Worm (Caenorhabditis elegans): ENCODE data around the gene adss-1.

Gene adss-1

DNA sequence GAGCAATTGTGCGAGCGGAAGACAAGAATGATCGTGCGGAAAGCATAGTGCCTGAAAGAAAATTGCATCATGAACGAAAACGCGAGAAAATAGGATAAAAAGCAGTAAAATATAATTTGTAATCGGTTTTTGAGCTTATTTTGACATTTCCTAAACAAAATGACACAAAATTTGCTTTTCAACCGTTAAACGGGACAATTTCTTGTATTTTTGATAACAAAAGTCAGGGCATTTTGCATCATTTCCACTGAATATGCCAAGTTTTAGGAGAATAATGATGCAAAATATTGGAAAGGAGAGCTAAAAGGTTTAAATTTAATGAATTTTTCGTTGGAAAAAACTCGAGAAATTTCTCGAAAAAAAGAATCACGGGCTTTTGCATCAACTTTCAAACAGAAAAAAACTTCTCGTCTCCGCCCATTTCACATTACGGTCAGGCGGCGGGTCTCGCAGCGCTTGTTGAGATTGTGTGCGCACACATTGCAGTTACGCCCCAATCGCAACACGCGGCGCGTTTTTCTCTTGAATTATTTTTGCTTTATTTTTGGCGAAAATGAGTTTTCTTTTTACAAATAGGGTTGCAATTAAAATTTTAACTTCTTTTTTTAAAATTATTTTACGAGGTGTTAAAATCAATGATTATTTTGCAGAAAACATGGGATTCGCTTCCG lies 3.6 kb upstream of the adss-1 start, which contains the start of the genes hsp-6 and C37H5.5 (continued):
- TF ChIP-seq F55B11.4 (tag; optimal IDR thresholded peaks at IDR 0.05; ENCODE audit: borderline replicate concordance, insufficient read depth) (no peak), madf-8 (GFP tag; conservative IDR thresholded peaks at IDR 0.05) (peak; percentile 75), tbp1 (GFP tag; optimal IDR thresholded peaks at IDR 0.05) (peak; percentile 67), C06A6.2 (GFP tag; conservative IDR thresholded peaks at IDR 0.05) (peak; percentile 68; the same call in 1 of the 2 replicates), aptf-3 (GFP tag; IDR thresholded peaks at IDR 0.05) (no peak), mxl-1 (tag; optimal IDR thresholded peaks at IDR 0.05) (no peak), Y53F4B.3 (GFP tag; IDR thresholded peaks at IDR 0.05) (no peak), atf-7 (tag; optimal IDR thresholded peaks at IDR 0.05) (no peak), unc-62 (GFP tag; optimal IDR thresholded peaks at IDR 0.05) (no peak), ztf-26 (tag; optimal IDR thresholded peaks at IDR 0.05) (peak; percentile 38)

ce11 chrV:4823683-4824391 lies 614 bp upstream of the adss-1 start:
- TF ChIP-seq hrde-1 (tag; optimal IDR thresholded peaks at IDR 0.05; ENCODE audit: borderline replicate concordance) (peak; percentile 62), dpff-1 (tag; optimal IDR thresholded peaks at IDR 0.05) (peak; percentile 85), Y53G8AR.9 (GFP tag; conservative IDR thresholded peaks at IDR 0.05) (0 out of 2 replicates have a peak, but pooled peaks have one; percentile 31), F39B2.1 (GFP tag; IDR thresholded peaks at IDR 0.05) (no peak), snpc-4 (GFP tag; optimal IDR thresholded peaks at IDR 0.05) (no peak), snpc-4 (tag; optimal IDR thresholded peaks at IDR 0.05) (peak in 2 of 4 experiments; percentile 30 to 37), bed-2 (GFP tag; IDR thresholded peaks at IDR 0.05) (no peak), F10E7.11 (tag; optimal IDR thresholded peaks at IDR 0.05) (peak; percentile 92), nfya-1 (tag; optimal IDR thresholded peaks at IDR 0.05; ENCODE audit: borderline replicate concordance, insufficient read depth) (no peak), snpc-3.4 (tag; optimal IDR thresholded peaks at IDR 0.05) (no peak), ceh-27 (GFP tag; optimal IDR thresholded peaks at IDR 0.05) (no peak), B0035.1 (tag; optimal IDR thresholded peaks at IDR 0.05) (no peak), Y56A3A.18 (GFP tag; IDR thresholded peaks at IDR 0.05) (peak; percentile 15; the same call in 1 of the 2 replicates), hmg-1.2 (GFP tag; IDR thresholded peaks at IDR 0.05) (no peak; the same call in 1 of the 2 replicates), bed-1 (GFP tag; IDR thresholded peaks at IDR 0.05) (no peak), egl-44 (GFP tag; IDR thresholded peaks at IDR 0.05) (no peak), K11D2.4 (GFP tag; IDR thresholded peaks at IDR 0.05) (0 out of 2 replicates have a peak, but pooled peaks have one; percentile 31), sptf-2 (GFP tag; optimal IDR thresholded peaks at IDR 0.05) (no peak), die-1 (tag; optimal IDR thresholded peaks at IDR 0.05) (peak; percentile 43), attf-6 (GFP tag; IDR thresholded peaks at IDR 0.05) (no peak), B0261.1 (tag; optimal IDR thresholded peaks at IDR 0.05) (peak; percentile 32), pbrm-1 (GFP tag; IDR thresholded peaks at IDR 0.05) (peak; percentile 48), akir-1 (GFP tag; optimal IDR thresholded peaks at IDR 0.05) (no peak), lsl-1 (GFP tag; optimal IDR thresholded peaks at IDR 0.05) (peak; percentile 1), F57A8.1 (GFP tag; optimal IDR thresholded peaks at IDR 0.05) (no peak), F23B12.7 (tag; optimal IDR thresholded peaks at IDR 0.05; ENCODE audit: insufficient read depth) (no peak), ztf-28 (GFP tag; IDR thresholded peaks at IDR 0.05) (no peak), sea-2 (GFP tag; IDR thresholded peaks at IDR 0.05) (no peak), D2030.7 (GFP tag; IDR thresholded peaks at IDR 0.05) (no peak), nhr-179 (tag; optimal IDR thresholded peaks at IDR 0.05) (no peak), ztf-6 (GFP tag; IDR thresholded peaks at IDR 0.05) (no peak), cebp-1 (GFP tag; IDR thresholded peaks at IDR 0.05) (peak; percentile 80), cebp-1 (tag; optimal IDR thresholded peaks at IDR 0.05) (peak; percentile 96), F37B4.10 (GFP tag; IDR thresholded peaks at IDR 0.05) (no peak), ceh-40 (GFP tag; IDR thresholded peaks at IDR 0.05) (0 out of 2 replicates have a peak, but pooled peaks have one; percentile 36), atf-7 (tag; optimal IDR thresholded peaks at IDR 0.05) (peak; percentile 87)
